Fruit fly (Drosophila melanogaster) whole organism, embryonic: Measurements from ENCODE around the gene Bsg.

Experiments used
- ATbp ChIP-seq: fragments of 200-800 bp; sonication (Bioruptor generic); optimal IDR thresholded peaks from 2 replicates; lab custom pipeline; 2017; ENCODE audit warnings: missing biosample characterization, mild to moderate bottlenecking, missing genetic modification characterization, missing genetic modification reagents
- Abd-B ChIP-seq: fragments of 200-800 bp; sonication (Bioruptor generic); optimal IDR thresholded peaks from 2 replicates; lab custom pipeline; 2018; ENCODE audit warnings: missing biosample characterization, mild to moderate bottlenecking, missing genetic modification characterization, moderate library complexity
- B-H2 ChIP-seq: fragments of 200-800 bp; sonication (Bioruptor generic); optimal IDR thresholded peaks from 2 replicates; lab custom pipeline; 2018; ENCODE audit warnings: missing biosample characterization, mild to moderate bottlenecking, missing genetic modification characterization
- Bteb2 ChIP-seq: fragments of 200-800 bp; sonication (Bioruptor generic); optimal IDR thresholded peaks from 2 replicates; lab custom pipeline; 2016; ENCODE audit warnings: missing biosample characterization, missing genetic modification characterization
- CG10147 ChIP-seq: fragments of 200-800 bp; sonication (Bioruptor generic); optimal IDR thresholded peaks from 2 replicates; lab custom pipeline; 2019; ENCODE audit warnings: missing biosample characterization, mild to moderate bottlenecking, missing genetic modification characterization, moderate library complexity
- CG10654 ChIP-seq: fragments of 200-800 bp; sonication (Bioruptor generic); optimal IDR thresholded peaks from 2 replicates; lab custom pipeline; 2016; ENCODE audit warnings: missing biosample characterization, missing genetic modification characterization
- CG11695 ChIP-seq: fragments of 200-800 bp; sonication (Bioruptor generic); IDR thresholded peaks from 3 replicates; pipeline ENCODE4 v1.3.6; 2022; ENCODE audit warnings: missing biosample characterization, missing genetic modification characterization
- CG13424 ChIP-seq: fragments of 200-800 bp; sonication (Bioruptor generic); optimal IDR thresholded peaks from 2 replicates; lab custom pipeline; 2019; ENCODE audit warnings: missing biosample characterization, mild to moderate bottlenecking, missing genetic modification characterization, moderate library complexity
- CG13624 ChIP-seq: fragments of 200-800 bp; sonication (Bioruptor generic); optimal IDR thresholded peaks from 2 replicates; lab custom pipeline; 2016; ENCODE audit warnings: missing biosample characterization, missing genetic modification characterization
- CG14667 ChIP-seq: fragments of 200-800 bp; sonication (Bioruptor generic); IDR thresholded peaks from 2 replicates; pipeline ENCODE4 v1.3.6; 2022; ENCODE audit warnings: missing biosample characterization, missing genetic modification characterization
- CG14710 ChIP-seq: fragments of 200-800 bp; sonication (Bioruptor generic); optimal IDR thresholded peaks from 3 replicates; lab custom pipeline; 2019; ENCODE audit warnings: missing biosample characterization, mild to moderate bottlenecking, missing genetic modification characterization, moderate library complexity
- CG17829 ChIP-seq: fragments of 200-800 bp; optimal IDR thresholded peaks from 2 replicates; lab custom pipeline; 2019; ENCODE audit warnings: missing biosample characterization, mild to moderate bottlenecking, missing genetic modification characterization, moderate library complexity
- CG18599 ChIP-seq: fragments of 200-800 bp; sonication (Bioruptor generic); optimal IDR thresholded peaks from 3 replicates; lab custom pipeline; 2017; ENCODE audit warnings: missing biosample characterization, missing genetic modification characterization, mild to moderate bottlenecking, moderate library complexity, missing genetic modification reagents
- CG2120 ChIP-seq: fragments of 200-800 bp; sonication (Bioruptor generic); optimal IDR thresholded peaks from 3 replicates; lab custom pipeline; 2016; ENCODE audit warnings: missing biosample characterization, missing genetic modification characterization
- CG30020 ChIP-seq: fragments of 200-800 bp; optimal IDR thresholded peaks from 2 replicates; lab custom pipeline; 2019; ENCODE audit warnings: missing biosample characterization, mild to moderate bottlenecking, missing genetic modification characterization, moderate library complexity
- CG3163 ChIP-seq: fragments of 200-800 bp; sonication (Bioruptor generic); optimal IDR thresholded peaks from 3 replicates; lab custom pipeline; 2016; ENCODE audit warnings: missing biosample characterization, missing genetic modification characterization
- CG4707 ChIP-seq: fragments of 200-800 bp; sonication (Bioruptor generic); optimal IDR thresholded peaks from 2 replicates; lab custom pipeline; 2018; ENCODE audit warnings: missing biosample characterization, mild to moderate bottlenecking, missing genetic modification characterization, moderate library complexity
- CG4730 ChIP-seq: fragments of 200-800 bp; sonication (Bioruptor generic); IDR thresholded peaks from 2 replicates; pipeline ENCODE4 v1.3.6; 2022; ENCODE audit warnings: missing biosample characterization, missing genetic modification characterization
- CG7357 ChIP-seq: fragments of 200-800 bp; sonication (Bioruptor generic); IDR thresholded peaks from 3 replicates; pipeline ENCODE4 v1.3.6; 2022; ENCODE audit warnings: missing biosample characterization, missing genetic modification characterization
- CG8359 ChIP-seq: fragments of 200-800 bp; sonication (Bioruptor generic); optimal IDR thresholded peaks from 2 replicates; lab custom pipeline; 2017; ENCODE audit warnings: missing biosample characterization, mild to moderate bottlenecking, missing genetic modification characterization, borderline replicate concordance
- CG9609 ChIP-seq: fragments of 200-800 bp; sonication (Bioruptor generic); optimal IDR thresholded peaks from 3 replicates; lab custom pipeline; 2016; ENCODE audit warnings: missing biosample characterization, missing genetic modification characterization
- D19B ChIP-seq: fragments of 200-800 bp; sonication (Bioruptor generic); optimal IDR thresholded peaks from 2 replicates; lab custom pipeline; 2017; ENCODE audit warnings: missing biosample characterization, mild to moderate bottlenecking, missing genetic modification characterization
- Doc2 ChIP-seq: fragments of 200-800 bp; sonication (Bioruptor generic); IDR thresholded peaks from 2 replicates; pipeline ENCODE4 v1.3.6; 2022; ENCODE audit warnings: missing biosample characterization, missing genetic modification characterization
- Lhr ChIP-seq: fragments of 200-800 bp; sonication (Bioruptor generic); optimal IDR thresholded peaks from 3 replicates; lab custom pipeline; 2017; ENCODE audit warnings: mild to moderate bottlenecking, missing biosample characterization, missing genetic modification reagents, missing genetic modification characterization
- MTF-1 ChIP-seq: fragments of 200-800 bp; sonication (Bioruptor generic); optimal IDR thresholded peaks from 2 replicates; lab custom pipeline; 2018; ENCODE audit warnings: missing biosample characterization, mild to moderate bottlenecking, missing genetic modification characterization, borderline replicate concordance
- NFAT ChIP-seq: fragments of 200-800 bp; sonication (Bioruptor generic); IDR thresholded peaks from 2 replicates; pipeline ENCODE4 v1.3.6; 2022; ENCODE audit warnings: missing biosample characterization, missing genetic modification characterization
- NfI ChIP-seq: fragments of 200-800 bp; sonication (Bioruptor generic); optimal IDR thresholded peaks from 3 replicates; lab custom pipeline; 2018; ENCODE audit warnings: missing biosample characterization, mild to moderate bottlenecking, missing genetic modification characterization, moderate library complexity
- Oli ChIP-seq: fragments of 200-800 bp; sonication (Bioruptor generic); optimal IDR thresholded peaks from 2 replicates; lab custom pipeline; 2018; ENCODE audit warnings: missing biosample characterization, mild to moderate bottlenecking, missing genetic modification characterization, moderate library complexity
- Ptx1 ChIP-seq: fragments of 200-800 bp; sonication (Bioruptor generic); IDR thresholded peaks from 2 replicates; pipeline ENCODE4 v1.3.6; 2022; ENCODE audit warnings: missing biosample characterization, missing genetic modification characterization
- Tbp ChIP-seq: fragments of >200 bp; optimal IDR thresholded peaks from 2 replicates; lab custom pipeline; 2018; ENCODE audit warnings: missing biosample characterization, missing genetic modification characterization
- ap ChIP-seq: fragments of 200-800 bp; sonication (Bioruptor generic); IDR thresholded peaks from 2 replicates; pipeline ENCODE4 v1.3.6; 2022; ENCODE audit warnings: missing biosample characterization, missing genetic modification characterization
- bcd ChIP-seq: fragments of 200-800 bp; sonication (Bioruptor generic); optimal IDR thresholded peaks from 2 replicates; lab custom pipeline; 2017; ENCODE audit warnings: missing biosample characterization, mild to moderate bottlenecking, missing genetic modification characterization
- chinmo ChIP-seq: fragments of 200-800 bp; sonication (Bioruptor generic); IDR thresholded peaks from 4 replicates; pipeline ENCODE4 v1.3.6; 2022; ENCODE audit warnings: missing biosample characterization, missing genetic modification characterization; ENCODE audit not compliant: partially characterized antibody
- crol ChIP-seq: fragments of 200-800 bp; sonication (Bioruptor generic); IDR thresholded peaks from 2 replicates; pipeline ENCODE4 v1.3.6; 2022; ENCODE audit warnings: missing biosample characterization, missing genetic modification characterization
- crp ChIP-seq, 2 experiments: fragments of 200-800 bp; sonication (Bioruptor generic); optimal IDR thresholded peaks; 2 replicates in 1 of 2; 3 replicates in 1 of 2; lab custom pipeline; 2017; ENCODE audit warnings: missing biosample characterization in 2 of 2, missing genetic modification characterization in 2 of 2, mild to moderate bottlenecking in 1 of 2, moderate library complexity in 1 of 2
- disco-r ChIP-seq: fragments of 200-800 bp; sonication (Bioruptor generic); optimal IDR thresholded peaks from 2 replicates; lab custom pipeline; 2016; ENCODE audit warnings: missing biosample characterization, missing genetic modification characterization
- ewg ChIP-seq: fragments of 200-800 bp; sonication (Bioruptor generic); optimal IDR thresholded peaks from 3 replicates; lab custom pipeline; 2017; ENCODE audit warnings: mild to moderate bottlenecking, missing biosample characterization, missing genetic modification reagents, missing genetic modification characterization
- gfzf ChIP-seq: fragments of 200-800 bp; sonication (Bioruptor generic); optimal IDR thresholded peaks from 2 replicates; lab custom pipeline; 2016; ENCODE audit warnings: missing biosample characterization, mild to moderate bottlenecking, missing genetic modification characterization, moderate library complexity
- gro ChIP-seq: fragments of 200-800 bp; sonication (Bioruptor generic); optimal IDR thresholded peaks from 2 replicates; lab custom pipeline; 2016; ENCODE audit warnings: missing biosample characterization, missing genetic modification characterization
- hth ChIP-seq: fragments of >200 bp; optimal IDR thresholded peaks from 2 replicates; lab custom pipeline; 2017; ENCODE audit warnings: inconsistent platforms
- ken ChIP-seq: fragments of 200-800 bp; sonication (Bioruptor generic); IDR thresholded peaks from 3 replicates; pipeline ENCODE4 v1.3.6; 2022; ENCODE audit warnings: missing biosample characterization, missing genetic modification characterization
- lov ChIP-seq, 2 experiments: fragments of 200-800 bp in 1 of 2; fragments of >200 bp in 1 of 2; sonication (Bioruptor generic) in 1 of 2; IDR thresholded peaks in 1 of 2; optimal IDR thresholded peaks in 1 of 2; 2 replicates in 1 of 2; 3 replicates in 1 of 2; pipeline versions ENCODE4 v1.3.6 to Lab custom; 2017 to 2022; ENCODE audit warnings: missing biosample characterization in 1 of 2, missing genetic modification characterization in 1 of 2
- oc ChIP-seq: fragments of 200-800 bp; sonication (Bioruptor generic); optimal IDR thresholded peaks from 2 replicates; lab custom pipeline; 2018; ENCODE audit warnings: missing biosample characterization, mild to moderate bottlenecking, missing genetic modification characterization, moderate library complexity
- onecut ChIP-seq: fragments of 200-800 bp; sonication (Bioruptor generic); IDR thresholded peaks from 2 replicates; pipeline ENCODE4 v1.3.6; 2022; ENCODE audit warnings: missing biosample characterization, missing genetic modification characterization
- org-1 ChIP-seq: fragments of 200-800 bp; sonication (Bioruptor generic); optimal IDR thresholded peaks from 2 replicates; lab custom pipeline; 2017; ENCODE audit warnings: missing biosample characterization, missing genetic modification characterization
- ranshi ChIP-seq: fragments of 200-800 bp; sonication (Bioruptor generic); IDR thresholded peaks from 2 replicates; pipeline ENCODE4 v1.3.6; 2022; ENCODE audit warnings: missing biosample characterization, missing genetic modification characterization
- row ChIP-seq: fragments of 200-800 bp; sonication (Bioruptor generic); IDR thresholded peaks from 3 replicates; pipeline ENCODE4 v1.3.6; 2022; ENCODE audit warnings: missing biosample characterization, missing genetic modification characterization
- so ChIP-seq: fragments of 200-800 bp; sonication (Bioruptor generic); IDR thresholded peaks from 3 replicates; pipeline ENCODE4 v1.3.6; 2022; ENCODE audit warnings: missing biosample characterization, missing genetic modification characterization
- tio ChIP-seq: fragments of 200-800 bp; sonication (Bioruptor generic); optimal IDR thresholded peaks from 2 replicates; lab custom pipeline; 2017; ENCODE audit warnings: missing biosample characterization, missing genetic modification characterization, inconsistent platforms
- zf30C ChIP-seq: fragments of 200-800 bp; sonication (Bioruptor generic); optimal IDR thresholded peaks from 3 replicates; lab custom pipeline; 2018; ENCODE audit warnings: missing biosample characterization, mild to moderate bottlenecking, missing genetic modification characterization

The Bsg gene

DNA sequence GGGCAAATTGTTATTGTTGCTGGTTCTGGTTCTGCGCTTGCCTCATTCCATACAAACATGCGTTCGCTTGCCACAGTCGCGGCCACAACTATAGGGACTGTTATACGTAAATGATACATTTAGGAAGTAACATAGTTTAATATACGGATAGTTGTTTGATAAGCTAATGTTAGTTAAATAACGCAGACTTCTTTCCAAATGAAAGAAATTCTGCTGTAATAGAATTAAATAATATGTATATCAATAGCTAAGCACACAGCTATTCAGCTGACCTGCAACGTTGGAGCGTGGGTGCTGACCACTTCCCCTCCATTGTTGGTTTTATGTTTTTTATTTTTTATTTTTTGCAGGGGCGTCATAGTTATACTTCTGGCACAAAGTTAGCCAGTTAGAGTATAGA, 48.5 kb upstream of the Bsg start (continued):
- TF ChIP-seq CG14710 (peak; percentile 36), CG2120 (peak; percentile 61), org-1 (GFP tag; lab: Kevin White, UChicago) (peak; percentile 49), CG4707 (GFP tag; lab: Kevin White, UChicago) (peak; percentile 35), B-H2 (GFP tag; lab: Kevin White, UChicago) (no peak), ap (GFP tag; lab: Robert Waterston, UW) (peak; percentile 54; the same call in 1 of the 2 replicates), CG30020 (no peak), CG18599 (GFP tag; lab: Kevin White, UChicago) (peak; percentile 74), CG11695 (GFP tag; lab: Robert Waterston, UW) (peak; percentile 83), tio (peak; percentile 29), disco-r (GFP tag; lab: Kevin White, UChicago) (no peak), Ptx1 (peak; percentile 72), CG14667 (GFP tag; lab: Robert Waterston, UW) (no peak), CG8359 (GFP tag; lab: Kevin White, UChicago) (no peak), NfI (GFP tag; lab: Kevin White, UChicago) (peak; percentile 32), crol (GFP tag; lab: Robert Waterston, UW) (no peak), bcd (GFP tag; lab: Kevin White, UChicago) (peak; percentile 32), CG4730 (GFP tag; lab: Robert Waterston, UW) (0 out of 2 replicates have a peak, but pooled peaks have one; percentile 7), CG10147 (GFP tag; lab: Kevin White, UChicago) (peak; percentile 36), ATbp (GFP tag; lab: Kevin White, UChicago) (peak; percentile 46), onecut (GFP tag; lab: Robert Waterston, UW) (0 out of 2 replicates have a peak, but pooled peaks have one; percentile 38), CG13624 (GFP tag; lab: Kevin White, UChicago) (peak; percentile 37), lov (optimal IDR thresholded peaks at IDR 0.05; lab: Kevin White, UChicago) (no peak), lov (GFP tag; IDR thresholded peaks at IDR 0.05; lab: Robert Waterston, UW) (0 out of 3 replicates have a peak, but pooled peaks have one; percentile 39), Bteb2 (peak; percentile 48), zf30C (GFP tag; lab: Kevin White, UChicago) (no peak), CG17829 (tag; lab: Kevin White, UChicago) (peak; percentile 46), Abd-B (GFP tag; lab: Kevin White, UChicago) (peak; percentile 11), CG13424 (tag; lab: Kevin White, UChicago) (peak; percentile 56), crp (GFP tag; optimal IDR thresholded peaks at IDR 0.05; lab: Kevin White, UChicago) (no peak), ewg (GFP tag; lab: Kevin White, UChicago) (peak; percentile 34), row (peak; percentile 85), so (peak; percentile 82), Doc2 (GFP tag; lab: Robert Waterston, UW) (no peak), ranshi (GFP tag; lab: Robert Waterston, UW) (peak; percentile 52), gro (GFP tag; lab: Kevin White, UChicago) (peak; percentile 41), CG3163 (GFP tag; lab: Kevin White, UChicago) (no peak), Lhr (GFP tag; lab: Kevin White, UChicago) (no peak), D19B (peak; percentile 34), CG7357 (GFP tag; lab: Robert Waterston, UW) (peak; percentile 44; the same call in 1 of the 3 replicates), chinmo (GFP tag; lab: Robert Waterston, UW) (no peak), oc (tag; lab: Kevin White, UChicago) (no peak), gfzf (no peak), Tbp (GFP tag; lab: Kevin White, UChicago) (no peak), NFAT (GFP tag; lab: Robert Waterston, UW) (no peak), CG10654 (GFP tag; lab: Kevin White, UChicago) (peak; percentile 7), hth (lab: Kevin White, UChicago) (no peak), ken (no peak), CG9609 (GFP tag; lab: Kevin White, UChicago) (peak; percentile 31), MTF-1 (GFP tag; lab: Kevin White, UChicago) (peak; percentile 38), Oli (peak; percentile 70)
